Worm (Caenorhabditis elegans) whole organism, L4 larva: ENCODE data around the gene T13A10.1.

Experiments
- ceh-20 ChIP-seq: fragments of 200-800 bp; sonication (Bioruptor generic); IDR thresholded peaks from 2 replicates; pipeline ENCODE4 v1.3.6; 2022; ENCODE audit warnings: missing genetic modification reagents, missing genetic modification characterization, missing compliant biosample characterization
- ctbp-1 ChIP-seq: fragments of 200-800 bp; sonication (Bioruptor generic); IDR thresholded peaks from 2 replicates; pipeline ENCODE4 v1.3.6; 2022; ENCODE audit warnings: missing genetic modification reagents, missing genetic modification characterization, missing compliant biosample characterization
- daf-8 ChIP-seq: fragments of 200-800 bp; sonication (Bioruptor generic); IDR thresholded peaks from 2 replicates; pipeline ENCODE4 v1.3.6; 2022; ENCODE audit warnings: missing genetic modification characterization, missing compliant biosample characterization
- dpl-1 ChIP-seq: fragments of 150-350 bp; optimal IDR thresholded peaks from 2 replicates; lab custom pipeline; 2014; ENCODE audit warnings: missing biosample characterization, missing genetic modification reagents, missing genetic modification characterization
- hlh-11 ChIP-seq: fragments of 200-800 bp; sonication (Bioruptor generic); optimal IDR thresholded peaks from 2 replicates; lab custom pipeline; 2018; ENCODE audit warnings: mild to moderate bottlenecking, missing genetic modification characterization, missing compliant biosample characterization
- lim-7 ChIP-seq: fragments of 200-800 bp; sonication (Bioruptor generic); IDR thresholded peaks from 2 replicates; pipeline ENCODE4 v1.3.6; 2022; ENCODE audit warnings: missing genetic modification characterization, missing compliant biosample characterization
- lin-39 ChIP-seq: fragments of 150-350 bp; optimal IDR thresholded peaks from 2 replicates; lab custom pipeline; 2014; ENCODE audit warnings: missing biosample characterization, missing genetic modification reagents, missing genetic modification characterization
- nhr-11 ChIP-seq: fragments of 150-350 bp; optimal IDR thresholded peaks from 2 replicates; lab custom pipeline; 2014; ENCODE audit warnings: missing biosample characterization, missing genetic modification characterization
- nhr-111 ChIP-seq: fragments of 200-800 bp; sonication (Bioruptor generic); optimal IDR thresholded peaks from 2 replicates; lab custom pipeline; 2018; ENCODE audit warnings: mild to moderate bottlenecking, missing genetic modification characterization, missing compliant biosample characterization
- nhr-77 ChIP-seq: fragments of 150-350 bp; optimal IDR thresholded peaks from 2 replicates; lab custom pipeline; 2014; ENCODE audit warnings: missing biosample characterization, missing genetic modification characterization
- pqm-1 ChIP-seq: sonication (generic microtip); optimal IDR thresholded peaks from 2 replicates; lab custom pipeline; 2017; ENCODE audit warnings: missing biosample characterization, missing genetic modification characterization
- sdz-12 ChIP-seq: fragments of 200-800 bp; sonication (Bioruptor generic); optimal IDR thresholded peaks from 2 replicates; lab custom pipeline; 2018; ENCODE audit warnings: mild to moderate bottlenecking, missing genetic modification characterization, missing compliant biosample characterization
- unc-130 ChIP-seq: sonication (generic microtip); optimal IDR thresholded peaks from 2 replicates; lab custom pipeline; 2016; ENCODE audit warnings: missing genetic modification reagents, missing genetic modification characterization, missing compliant biosample characterization

ce11 chrIV:6248486-6248885 lies 27.4 kb upstream of the T13A10.1 start, which contains the start of gene acox-3:
- no peak for TF ChIP-seq daf-8 (GFP tag; lab: Robert Waterston, UW)
- TF ChIP-seq unc-130 (GFP tag; lab: Kevin White, UChicago): no peak
- no peak for TF ChIP-seq nhr-11 (tag; lab: Kevin White, UChicago)
- TF ChIP-seq nhr-111: no peak
- peak; percentile 53 for TF ChIP-seq pqm-1
- TF ChIP-seq ceh-20 (GFP tag; lab: Robert Waterston, UW): no peak
- TF ChIP-seq hlh-11 (tag; lab: Kevin White, UChicago): no peak
- TF ChIP-seq dpl-1 (GFP tag; lab: Kevin White, UChicago): no peak
- no peak for TF ChIP-seq ctbp-1 (GFP tag; lab: Robert Waterston, UW)
- no peak for TF ChIP-seq lin-39
- TF ChIP-seq sdz-12: no peak
- TF ChIP-seq lim-7 (GFP tag; lab: Robert Waterston, UW): no peak
- TF ChIP-seq nhr-77 (tag; lab: Kevin White, UChicago): no peak
